Worm (Caenorhabditis elegans): ENCODE results near the gene C31C9.6.
"Not testable (repeated sequence)": the region's sequence is repeated elsewhere in the genome, so short reads cannot be mapped to it uniquely, and the experiment has no call there.

Gene C31C9.6

ce11 chrII:13654723-13655122 lies 7.2 kb downstream of the C31C9.6 start, which contains the start of gene C31C9.9:
TSS of gene C31C9.9 (plus strand) at chrII:13655023.
- not testable (repeated sequence) for TF ChIP-seq gmeb-2, tbx-7, lin-11 (tag; optimal IDR thresholded peaks at IDR 0.05)

ce11 chrII:13648230-13648629 lies 13.7 kb downstream of the C31C9.6 start, which contains the start of gene fbxa-169:
TSS of gene fbxa-169 (plus strand) at chrII:13648530.
- TF ChIP-seq zip-5 (tag; optimal IDR thresholded peaks at IDR 0.05): no peak
- TF ChIP-seq ztf-16 (tag; optimal IDR thresholded peaks at IDR 0.05): no peak
- TF ChIP-seq sox-4 (tag; optimal IDR thresholded peaks at IDR 0.05): no peak
- TF ChIP-seq nhr-232 (tag; optimal IDR thresholded peaks at IDR 0.05): no peak
- no peak for TF ChIP-seq unc-55 (GFP tag; optimal IDR thresholded peaks at IDR 0.05)
- TF ChIP-seq lin-11 (tag; optimal IDR thresholded peaks at IDR 0.05): no peak
- TF ChIP-seq fkh-6 (tag; optimal IDR thresholded peaks at IDR 0.05): no peak
- TF ChIP-seq nfya-1 (tag; optimal IDR thresholded peaks at IDR 0.05): no peak
- no peak for TF ChIP-seq ceh-34 (tag; optimal IDR thresholded peaks at IDR 0.05)
- no peak for TF ChIP-seq elt-4 (tag; optimal IDR thresholded peaks at IDR 0.05)
- no peak for TF ChIP-seq ceh-45 (GFP tag; IDR thresholded peaks at IDR 0.05)
- no peak for TF ChIP-seq dmd-4 (tag; optimal IDR thresholded peaks at IDR 0.05; ENCODE audit: borderline replicate concordance)
- TF ChIP-seq ttx-3 (tag; optimal IDR thresholded peaks at IDR 0.05): no peak
- TF ChIP-seq ceh-22 (tag; optimal IDR thresholded peaks at IDR 0.05): no peak
- TF ChIP-seq unc-42 (tag; optimal IDR thresholded peaks at IDR 0.05): no peak
- TF ChIP-seq lim-6 (tag; optimal IDR thresholded peaks at IDR 0.05): no peak
- TF ChIP-seq hlh-13 (GFP tag; optimal IDR thresholded peaks at IDR 0.05): no peak
- no peak for TF ChIP-seq madf-2 (tag; optimal IDR thresholded peaks at IDR 0.05)

ce11 chrII:13641311-13641710 lies 20.6 kb downstream of the C31C9.6 start, which contains the start of gene fbxa-167:
TSS of gene fbxa-167 (plus strand) at chrII:13641489.
- peak; percentile 75 for TF ChIP-seq ceh-48 (tag; optimal IDR thresholded peaks at IDR 0.05)
- TF ChIP-seq ceh-31 (tag; optimal IDR thresholded peaks at IDR 0.05): peak; percentile 13
- peak; percentile 14 for TF ChIP-seq elt-2 (tag; optimal IDR thresholded peaks at IDR 0.05)
- TF ChIP-seq zip-5 (tag; optimal IDR thresholded peaks at IDR 0.05): no peak

- TF ChIP-seq pha-2 (tag; optimal IDR thresholded peaks at IDR 0.05): no peak
- no peak for TF ChIP-seq elt-4 (tag; optimal IDR thresholded peaks at IDR 0.05)
- no peak for TF ChIP-seq dmd-4 (tag; optimal IDR thresholded peaks at IDR 0.05; ENCODE audit: borderline replicate concordance)
- peak; percentile 12 for TF ChIP-seq hlh-30 (tag; optimal IDR thresholded peaks at IDR 0.05; ENCODE audit: insufficient read depth)
- TF ChIP-seq elt-2 (tag; optimal IDR thresholded peaks at IDR 0.05): no peak
Measured at ce11 chrII:13640210-13640609, 21.7 kb downstream of the C31C9.6 start.

ce11 chrII:13638576-13638975 lies 23.3 kb downstream of the C31C9.6 start:
- TF ChIP-seq elt-2 (tag; optimal IDR thresholded peaks at IDR 0.05) (peak; percentile 71), hlh-6 (tag; optimal IDR thresholded peaks at IDR 0.05) (no peak)

- TF ChIP-seq ref-2 (tag; optimal IDR thresholded peaks at IDR 0.05) (no peak), sox-2 (GFP tag; IDR thresholded peaks at IDR 0.05) (no peak), ceh-45 (GFP tag; IDR thresholded peaks at IDR 0.05) (no peak), unc-3 (GFP tag; conservative IDR thresholded peaks at IDR 0.05) (no peak), unc-3 (tag; optimal IDR thresholded peaks at IDR 0.05) (no peak), ceh-18 (tag; optimal IDR thresholded peaks at IDR 0.05) (no peak)
Measured at ce11 chrII:13637941-13638489, 23.9 kb downstream of the C31C9.6 start, which contains the start of gene phdh-1. TSS of gene phdh-1 (minus strand) at chrII:13638480.

Measured in whole organism, late embryonic.